Worm (Caenorhabditis elegans): ENCODE results near the gene fbxa-77.

The fbxa-77 gene

ce11 chrIII:1225116-1225515 lies 24.2 kb upstream of the fbxa-77 start:
- TF ChIP-seq sox-4 (tag; optimal IDR thresholded peaks at IDR 0.05): no peak
- TF ChIP-seq fkh-6 (tag; optimal IDR thresholded peaks at IDR 0.05): no peak
- TF ChIP-seq pros-1 (tag; optimal IDR thresholded peaks at IDR 0.05): no peak
- no peak for TF ChIP-seq ceh-14 (tag; optimal IDR thresholded peaks at IDR 0.05)
- TF ChIP-seq ceh-31 (tag; optimal IDR thresholded peaks at IDR 0.05): no peak
- TF ChIP-seq ceh-22 (tag; optimal IDR thresholded peaks at IDR 0.05): no peak
- no peak for TF ChIP-seq mec-3 (tag; optimal IDR thresholded peaks at IDR 0.05; ENCODE audit: borderline replicate concordance)
- no peak for TF ChIP-seq ceh-45 (GFP tag; IDR thresholded peaks at IDR 0.05)

ce11 chrIII:1225595-1225994 lies 23.7 kb upstream of the fbxa-77 start:
- TF ChIP-seq ceh-19 (GFP tag; optimal IDR thresholded peaks at IDR 0.05): peak; percentile 43
- TF ChIP-seq unc-42 (tag; optimal IDR thresholded peaks at IDR 0.05): peak; percentile 77
- TF ChIP-seq unc-86 (tag; optimal IDR thresholded peaks at IDR 0.05): no peak
- no peak for TF ChIP-seq fax-1 (tag; optimal IDR thresholded peaks at IDR 0.05)
- no peak for TF ChIP-seq ref-2 (tag; optimal IDR thresholded peaks at IDR 0.05)
- no peak for TF ChIP-seq fkh-6 (tag; optimal IDR thresholded peaks at IDR 0.05)
- no peak for TF ChIP-seq madf-2 (tag; optimal IDR thresholded peaks at IDR 0.05)
- no peak for TF ChIP-seq ceh-6 (GFP tag; optimal IDR thresholded peaks at IDR 0.05)
- no peak for TF ChIP-seq pag-3 (tag; optimal IDR thresholded peaks at IDR 0.05; ENCODE audit: borderline replicate concordance)
- TF ChIP-seq rnt-1 (tag; optimal IDR thresholded peaks at IDR 0.05): no peak
- TF ChIP-seq nhr-232 (tag; optimal IDR thresholded peaks at IDR 0.05): no peak
- no peak for TF ChIP-seq odd-2 (tag; optimal IDR thresholded peaks at IDR 0.05)
- no peak for TF ChIP-seq fkh-10 (GFP tag; optimal IDR thresholded peaks at IDR 0.05)
- no peak for TF ChIP-seq pha-4 (tag; optimal IDR thresholded peaks at IDR 0.05)
- TF ChIP-seq npax-4 (tag; optimal IDR thresholded peaks at IDR 0.05): no peak
- TF ChIP-seq sox-4 (tag; optimal IDR thresholded peaks at IDR 0.05): no peak
- TF ChIP-seq ceh-31 (tag; optimal IDR thresholded peaks at IDR 0.05): peak; percentile 35
- no peak for TF ChIP-seq F13H6.1 (tag; optimal IDR thresholded peaks at IDR 0.05)
- no peak for TF ChIP-seq K02D7.2 (tag; optimal IDR thresholded peaks at IDR 0.05)
- TF ChIP-seq ceh-34 (tag; optimal IDR thresholded peaks at IDR 0.05): peak; percentile 87
- no peak for TF ChIP-seq lim-6 (tag; optimal IDR thresholded peaks at IDR 0.05)

DNA sequence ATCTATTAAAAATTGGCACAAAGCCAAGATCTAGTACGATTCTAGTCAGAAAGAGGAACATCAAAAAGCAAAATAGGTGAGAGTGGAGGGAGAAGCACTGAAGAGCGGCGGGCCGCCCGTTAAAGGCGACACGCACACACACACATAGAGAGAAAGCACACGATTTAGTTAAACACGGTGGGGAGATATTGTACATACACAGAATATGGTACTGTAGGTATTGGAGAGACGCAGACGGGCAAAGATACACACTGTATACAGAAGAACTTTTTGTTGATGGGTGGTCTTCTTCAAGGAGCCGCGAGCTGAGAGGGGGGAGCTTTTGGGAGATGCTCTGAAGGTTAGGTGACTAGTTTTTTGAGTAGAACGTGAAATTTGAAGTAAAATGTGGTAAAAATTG lies 23.0 kb upstream of the fbxa-77 start:
- TF ChIP-seq ceh-2 (tag; optimal IDR thresholded peaks at IDR 0.05): no peak
- no peak for TF ChIP-seq sox-2 (GFP tag; IDR thresholded peaks at IDR 0.05)
- TF ChIP-seq ceh-34 (tag; optimal IDR thresholded peaks at IDR 0.05): peak; percentile 19
- peak; percentile 9 for TF ChIP-seq ceh-18 (tag; optimal IDR thresholded peaks at IDR 0.05)
- TF ChIP-seq dve-1 (tag; optimal IDR thresholded peaks at IDR 0.05): peak; percentile 44
- TF ChIP-seq dmd-4 (tag; optimal IDR thresholded peaks at IDR 0.05; ENCODE audit: borderline replicate concordance): no peak
- TF ChIP-seq tbx-2 (tag; optimal IDR thresholded peaks at IDR 0.05): peak; percentile 14
- TF ChIP-seq sdc-2 (tag; optimal IDR thresholded peaks at IDR 0.05): no peak
- peak; percentile 1 for TF ChIP-seq F13H6.1 (tag; optimal IDR thresholded peaks at IDR 0.05)

DNA sequence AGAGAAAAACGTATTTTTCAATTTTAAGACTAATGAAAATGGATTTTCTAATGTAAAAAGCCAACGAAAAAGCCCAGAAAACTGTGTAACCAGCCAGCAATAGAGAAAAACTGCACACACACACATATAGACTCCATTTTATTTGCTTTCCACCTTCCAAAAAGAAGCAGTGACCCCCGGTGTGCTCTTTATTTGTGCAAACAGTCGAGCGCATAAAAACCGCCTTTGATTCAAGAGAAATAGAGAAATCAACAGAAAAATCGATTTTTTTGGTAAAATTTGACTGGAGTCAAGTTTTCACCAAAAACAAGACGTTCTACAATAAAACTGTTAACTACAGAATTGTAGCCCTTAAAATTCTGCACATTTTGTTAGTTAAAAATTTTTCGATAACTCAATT lies 20.7 kb upstream of the fbxa-77 start:
- TF ChIP-seq ceh-31 (tag; optimal IDR thresholded peaks at IDR 0.05): no peak
- no peak for TF ChIP-seq gmeb-2 (tag; optimal IDR thresholded peaks at IDR 0.05)
- TF ChIP-seq unc-42 (tag; optimal IDR thresholded peaks at IDR 0.05): no peak
- TF ChIP-seq pha-2 (tag; optimal IDR thresholded peaks at IDR 0.05): no peak
- TF ChIP-seq hlh-13 (GFP tag; optimal IDR thresholded peaks at IDR 0.05): no peak

DNA sequence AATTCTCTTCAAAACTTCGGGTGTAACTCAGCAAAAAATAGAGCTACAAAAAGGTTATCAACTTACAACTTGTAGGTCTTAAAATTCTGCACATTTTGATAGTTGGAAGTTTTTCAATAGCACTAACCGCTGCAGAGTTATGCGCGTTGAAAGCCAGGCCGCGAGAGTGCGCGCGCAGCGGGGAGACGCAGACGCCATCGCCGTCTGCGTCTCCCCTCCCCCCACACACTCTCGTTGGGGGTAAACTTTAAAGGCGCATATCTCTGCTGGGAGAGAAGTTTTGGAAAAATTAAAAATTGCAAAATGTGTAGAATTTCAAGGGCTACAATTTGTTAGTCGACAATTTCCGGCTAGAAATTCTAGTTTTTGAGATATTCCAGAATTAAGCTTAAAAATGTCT lies 19.8 kb upstream of the fbxa-77 start:
- TF ChIP-seq lin-11 (tag; optimal IDR thresholded peaks at IDR 0.05) (no peak), hlh-30 (tag; optimal IDR thresholded peaks at IDR 0.05; ENCODE audit: insufficient read depth) (no peak), unc-3 (GFP tag; conservative IDR thresholded peaks at IDR 0.05) (no peak), unc-3 (tag; optimal IDR thresholded peaks at IDR 0.05) (no peak), gmeb-2 (tag; optimal IDR thresholded peaks at IDR 0.05) (no peak), ref-2 (tag; optimal IDR thresholded peaks at IDR 0.05) (no peak), ama-1 (optimal IDR thresholded peaks at IDR 0.05) (no peak), ttx-3 (tag; optimal IDR thresholded peaks at IDR 0.05) (no peak), unc-86 (tag; optimal IDR thresholded peaks at IDR 0.05) (no peak), C08G9.2 (tag; optimal IDR thresholded peaks at IDR 0.05) (no peak), dmd-4 (tag; optimal IDR thresholded peaks at IDR 0.05; ENCODE audit: borderline replicate concordance) (no peak)

All from whole organism, late embryonic.